Fruit fly (Drosophila melanogaster): ENCODE results near the gene ush.
A peak's percentile ranks its signal among the peaks of the same experiment; 100 is the strongest.

Gene ush

DNA sequence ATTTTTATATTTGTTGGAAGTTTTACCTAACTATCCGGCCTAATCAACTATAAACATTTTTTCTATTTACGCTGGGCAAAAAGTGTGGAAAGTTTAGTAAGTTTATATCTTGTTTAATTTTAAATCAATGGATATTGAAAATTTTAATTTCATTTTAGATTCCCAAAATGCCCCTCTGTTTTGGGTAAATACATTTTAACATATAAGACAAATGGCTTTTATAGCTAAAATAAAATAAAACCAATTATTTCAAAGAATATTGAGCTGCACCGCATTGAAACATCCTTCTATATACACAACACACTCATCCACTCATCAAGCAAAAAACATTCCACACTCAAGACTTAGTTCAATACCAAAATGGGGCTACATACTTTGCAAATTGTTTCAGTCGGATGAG, at the start of gene ush:
ush (plus strand) TSS at position 301 of the 400 bp plus-strand sequence.
- TF ChIP-seq usp (GFP tag; optimal IDR thresholded peaks at IDR 0.05) (no peak), CG8478 (optimal IDR thresholded peaks at IDR 0.05) (no peak), psq (optimal IDR thresholded peaks at IDR 0.05) (no peak), EcR (GFP tag; optimal IDR thresholded peaks at IDR 0.05) (no peak), Dll (optimal IDR thresholded peaks at IDR 0.05) (no peak), pan (optimal IDR thresholded peaks at IDR 0.05) (no peak)

DNA sequence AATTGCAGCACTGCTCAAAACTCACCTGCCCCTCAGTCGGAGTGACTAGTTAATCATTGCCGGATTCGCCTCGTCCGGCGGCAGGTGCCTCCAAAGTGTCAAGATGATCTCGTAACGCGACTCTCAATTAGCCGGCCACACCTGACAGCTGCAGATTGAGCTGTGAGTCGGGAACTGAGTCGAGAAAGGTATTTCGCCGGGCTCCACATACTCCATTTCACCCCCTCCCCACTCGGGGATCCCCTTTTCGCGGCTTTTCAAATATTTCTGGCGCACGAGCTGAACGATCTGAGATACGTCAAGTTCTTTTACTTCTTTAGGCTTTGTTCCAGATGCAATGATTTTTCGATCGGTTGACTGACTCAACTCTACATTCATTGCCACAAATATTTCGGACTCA, 49.6 kb upstream of the ush start:
- TF ChIP-seq EcR (GFP tag; optimal IDR thresholded peaks at IDR 0.05) = no peak
- TF ChIP-seq usp (GFP tag; optimal IDR thresholded peaks at IDR 0.05) = no peak
- no peak for TF ChIP-seq CG8478 (optimal IDR thresholded peaks at IDR 0.05)
- TF ChIP-seq Dll (optimal IDR thresholded peaks at IDR 0.05) = no peak
- no peak for TF ChIP-seq pan (optimal IDR thresholded peaks at IDR 0.05)
- no peak for TF ChIP-seq psq (optimal IDR thresholded peaks at IDR 0.05)

DNA sequence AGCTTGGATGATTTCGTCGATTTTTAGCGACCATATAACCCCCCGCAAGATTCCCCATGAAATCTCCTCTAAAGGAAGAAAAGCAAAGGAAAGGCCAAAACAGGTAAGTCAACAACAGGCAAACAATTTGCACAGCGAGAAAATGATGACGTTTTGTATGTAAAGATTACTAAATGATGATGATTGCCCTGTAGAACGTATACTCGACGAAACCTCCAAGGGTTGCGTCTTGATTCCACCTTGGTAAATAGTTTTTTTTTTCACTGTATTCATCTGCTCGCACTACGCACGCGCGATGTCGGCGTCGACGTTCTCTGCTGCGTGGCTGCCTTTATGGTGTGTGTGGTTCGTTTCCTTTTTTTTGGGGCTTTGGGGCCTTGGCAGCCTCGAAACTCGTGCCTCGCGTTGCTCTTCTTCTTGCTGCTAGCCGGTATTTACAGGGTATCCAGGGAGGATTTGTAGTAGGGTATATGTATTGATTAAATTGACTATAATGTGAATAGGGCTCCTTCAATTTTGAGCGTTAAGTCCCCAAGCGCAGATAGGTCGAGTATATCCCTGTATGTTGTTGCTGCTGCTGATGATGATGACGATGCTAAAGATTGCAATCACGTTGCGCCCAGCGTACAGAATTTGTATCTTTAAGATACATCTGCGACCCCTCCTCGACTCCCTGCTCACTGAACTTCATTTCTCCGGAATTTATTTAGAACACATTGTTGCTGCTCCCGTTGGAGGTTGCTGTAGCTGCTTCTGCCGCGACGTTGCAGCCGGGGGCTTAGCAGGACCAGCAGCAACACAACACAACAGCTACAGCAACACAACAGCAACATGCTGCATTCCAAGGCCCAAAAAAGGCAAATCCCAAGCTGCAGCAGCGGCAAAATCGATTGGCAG, 48.4 kb upstream of the ush start:
- TF ChIP-seq pan (optimal IDR thresholded peaks at IDR 0.05) (peak; percentile 40), EcR (GFP tag; optimal IDR thresholded peaks at IDR 0.05) (no peak)

DNA sequence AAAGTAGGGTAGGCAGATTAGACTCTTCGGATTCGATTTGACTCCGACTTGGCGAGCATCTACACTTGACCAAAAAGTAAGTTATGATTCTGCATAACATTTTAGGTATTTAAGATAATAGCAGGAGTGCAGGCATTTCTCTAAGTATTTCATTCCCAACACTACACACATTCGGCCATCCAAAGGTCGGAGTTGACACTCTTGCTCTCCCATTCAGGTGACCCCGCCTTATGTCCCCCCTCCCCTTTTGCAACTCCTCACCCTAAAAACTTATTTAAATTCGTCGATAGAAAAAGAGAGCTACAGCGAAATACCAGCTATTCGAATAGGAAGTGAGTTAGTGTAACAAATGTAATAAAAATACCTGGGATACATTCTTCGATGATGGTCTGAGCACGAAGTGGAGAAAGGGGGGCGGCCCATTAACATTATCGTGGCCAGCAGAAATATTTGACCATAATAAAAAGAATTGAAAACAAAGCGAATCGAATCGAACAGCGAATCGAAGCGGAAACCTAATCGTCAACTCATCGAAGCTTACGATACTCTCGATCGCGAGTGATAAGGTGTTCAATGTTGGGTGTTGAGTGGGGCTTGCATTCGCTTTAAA, 47.5 kb upstream of the ush start:
- TF ChIP-seq pan (optimal IDR thresholded peaks at IDR 0.05) (no peak), Dll (optimal IDR thresholded peaks at IDR 0.05) (no peak), EcR (GFP tag; optimal IDR thresholded peaks at IDR 0.05) (no peak), CG8478 (optimal IDR thresholded peaks at IDR 0.05) (no peak), usp (GFP tag; optimal IDR thresholded peaks at IDR 0.05) (no peak), psq (optimal IDR thresholded peaks at IDR 0.05) (no peak)

DNA sequence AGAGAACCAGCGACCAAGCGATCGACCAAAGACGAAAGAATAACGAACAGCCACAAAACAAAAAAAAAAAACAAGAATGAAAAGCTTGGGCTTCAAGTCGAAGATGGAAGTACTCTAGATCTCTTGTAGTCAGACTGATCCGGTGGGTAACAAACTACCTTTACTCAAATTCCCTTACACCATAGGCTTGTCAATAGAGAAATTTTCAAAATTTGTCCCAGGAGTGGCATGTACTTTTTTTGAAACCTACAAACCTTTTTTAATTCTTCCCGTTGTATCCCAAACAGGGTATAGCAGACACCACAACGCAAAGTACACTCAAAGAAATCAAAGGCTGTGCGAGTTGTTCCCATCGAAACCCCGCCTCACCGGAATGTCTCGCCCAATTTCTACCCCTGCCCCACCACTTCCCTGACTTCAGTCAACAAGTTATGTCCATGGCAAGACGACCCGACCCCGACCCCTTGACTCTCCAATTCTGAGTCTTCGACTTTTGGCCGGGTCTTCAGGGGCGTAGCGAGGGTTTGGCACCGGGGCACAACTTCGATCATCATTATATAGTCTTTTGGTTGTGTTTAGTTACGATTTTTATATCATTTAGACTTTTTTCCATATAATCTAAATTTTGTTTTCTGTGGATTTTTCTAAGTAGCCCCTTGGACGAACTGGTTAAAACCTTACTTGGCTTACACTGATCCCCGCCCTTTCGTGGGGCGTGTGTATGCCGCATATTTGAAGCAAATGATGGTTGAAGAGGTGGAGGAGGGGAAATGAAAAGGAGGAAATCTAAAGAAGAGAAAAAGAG, 46.1 kb upstream of the ush start:
- TF ChIP-seq pan (optimal IDR thresholded peaks at IDR 0.05) = peak; percentile 68
- no peak for TF ChIP-seq psq (optimal IDR thresholded peaks at IDR 0.05)
- TF ChIP-seq Dll (optimal IDR thresholded peaks at IDR 0.05) = no peak

DNA sequence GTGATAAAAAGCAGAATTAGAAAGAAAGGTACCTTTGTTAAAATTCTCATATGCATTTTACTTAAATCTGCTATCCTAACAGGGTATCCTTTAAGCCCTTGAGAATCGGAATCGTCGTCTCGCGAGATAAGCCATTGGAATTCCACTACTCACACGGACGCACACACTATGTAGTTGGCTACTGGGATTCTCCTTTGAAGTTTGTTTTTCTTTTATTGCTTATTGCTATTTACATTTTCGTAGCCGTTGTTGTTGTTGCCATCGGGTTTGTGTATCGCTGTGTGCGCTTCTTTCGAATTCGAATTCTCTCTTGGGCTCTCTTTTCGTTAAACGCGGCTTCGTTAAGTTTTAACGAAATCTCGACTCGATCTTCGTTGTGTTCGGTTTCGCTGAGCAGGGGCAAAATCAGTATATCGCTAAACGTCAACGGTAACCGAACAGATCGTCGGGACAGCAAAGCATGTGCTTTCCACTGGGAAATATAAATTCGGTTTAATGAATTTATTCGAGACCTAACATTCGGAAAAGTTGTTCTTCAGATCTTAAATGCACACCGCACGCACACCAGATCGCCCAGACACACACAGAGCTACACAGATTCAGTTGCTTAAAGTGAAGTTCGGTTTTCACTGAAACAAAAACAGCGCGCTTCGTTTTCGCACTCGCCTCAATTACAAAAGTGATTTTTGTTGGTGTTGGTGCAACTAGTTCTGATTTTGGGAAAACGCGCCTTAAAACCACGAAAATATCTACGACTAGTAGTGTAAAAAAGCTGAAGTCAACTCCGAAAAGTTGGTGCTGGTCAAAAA, 45.0 kb upstream of the ush start, which contains the start of gene ex:
ex (plus strand) TSS at position 408 of the 809 bp plus-strand sequence.
- TF ChIP-seq Dll (optimal IDR thresholded peaks at IDR 0.05) (no peak), pan (optimal IDR thresholded peaks at IDR 0.05) (no peak), EcR (GFP tag; optimal IDR thresholded peaks at IDR 0.05) (no peak), usp (GFP tag; optimal IDR thresholded peaks at IDR 0.05) (no peak), CG8478 (optimal IDR thresholded peaks at IDR 0.05) (no peak), psq (optimal IDR thresholded peaks at IDR 0.05) (no peak)

DNA sequence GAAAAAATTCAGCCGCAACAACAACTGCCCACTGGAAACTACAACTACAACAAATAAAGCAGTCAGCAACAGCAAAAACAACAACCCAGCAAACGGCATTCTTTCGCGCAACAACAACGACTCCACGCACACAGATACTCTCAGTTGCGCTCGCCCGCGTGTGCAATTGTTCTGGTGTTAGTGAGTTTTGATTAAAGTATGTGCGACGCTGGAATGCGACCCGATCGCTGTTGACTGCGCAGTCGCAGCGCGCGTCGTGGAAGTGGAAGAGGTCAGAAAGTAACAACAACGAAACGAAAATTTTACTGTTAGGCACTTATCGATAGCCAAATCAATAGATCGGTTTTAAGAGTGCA, 44.4 kb upstream of the ush start:
- no peak for TF ChIP-seq EcR (GFP tag; optimal IDR thresholded peaks at IDR 0.05)
- no peak for TF ChIP-seq pan (optimal IDR thresholded peaks at IDR 0.05)
- TF ChIP-seq Dll (optimal IDR thresholded peaks at IDR 0.05) = no peak
- TF ChIP-seq psq (optimal IDR thresholded peaks at IDR 0.05) = no peak
- no peak for TF ChIP-seq CG8478 (optimal IDR thresholded peaks at IDR 0.05)
- TF ChIP-seq usp (GFP tag; optimal IDR thresholded peaks at IDR 0.05) = no peak

DNA sequence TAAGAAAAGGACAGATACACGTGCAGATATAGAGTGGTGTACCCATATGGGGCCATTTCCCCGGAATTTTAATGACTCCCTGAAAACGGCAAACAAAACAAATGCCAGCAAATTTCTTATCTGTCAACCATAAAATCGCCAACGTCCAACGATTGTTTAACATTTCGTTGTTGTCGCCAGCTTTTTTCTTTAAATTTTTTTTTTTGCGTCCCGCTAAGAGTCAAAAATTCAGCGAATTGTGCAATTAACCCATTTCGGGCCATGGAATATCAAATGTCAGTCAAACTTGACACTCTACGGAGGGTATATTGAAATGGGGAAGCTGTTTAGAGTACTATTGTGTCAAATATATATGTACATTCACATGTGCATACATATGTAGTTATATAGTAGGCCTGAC, 43.9 kb upstream of the ush start:
- TF ChIP-seq CG8478 (optimal IDR thresholded peaks at IDR 0.05) (no peak), usp (GFP tag; optimal IDR thresholded peaks at IDR 0.05) (no peak), EcR (GFP tag; optimal IDR thresholded peaks at IDR 0.05) (no peak), psq (optimal IDR thresholded peaks at IDR 0.05) (no peak), pan (optimal IDR thresholded peaks at IDR 0.05) (no peak), Dll (optimal IDR thresholded peaks at IDR 0.05) (no peak)

DNA sequence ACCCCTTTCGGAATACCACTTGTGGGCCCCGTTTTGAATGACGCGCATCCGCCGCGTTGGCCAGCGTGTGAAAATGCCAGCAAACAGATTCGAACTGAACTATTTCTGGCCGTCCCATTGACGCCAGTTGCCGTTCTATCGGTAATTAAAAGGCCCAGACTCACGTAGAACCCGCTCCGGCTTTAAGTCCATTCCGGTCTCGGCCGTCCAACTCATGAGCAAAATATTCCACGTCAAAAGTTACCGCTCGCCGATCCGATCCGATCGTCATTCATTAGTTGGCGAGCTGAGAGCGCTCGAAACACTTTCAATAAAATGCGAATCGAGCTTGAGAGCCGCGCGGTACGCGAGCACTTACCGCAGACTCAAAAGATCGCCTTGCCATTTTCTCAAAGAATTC, 41.6 kb upstream of the ush start:
- TF ChIP-seq psq (optimal IDR thresholded peaks at IDR 0.05) = no peak
- TF ChIP-seq EcR (GFP tag; optimal IDR thresholded peaks at IDR 0.05) = no peak
- TF ChIP-seq pan (optimal IDR thresholded peaks at IDR 0.05) = no peak
- no peak for TF ChIP-seq usp (GFP tag; optimal IDR thresholded peaks at IDR 0.05)
- TF ChIP-seq Dll (optimal IDR thresholded peaks at IDR 0.05) = no peak
- no peak for TF ChIP-seq CG8478 (optimal IDR thresholded peaks at IDR 0.05)

DNA sequence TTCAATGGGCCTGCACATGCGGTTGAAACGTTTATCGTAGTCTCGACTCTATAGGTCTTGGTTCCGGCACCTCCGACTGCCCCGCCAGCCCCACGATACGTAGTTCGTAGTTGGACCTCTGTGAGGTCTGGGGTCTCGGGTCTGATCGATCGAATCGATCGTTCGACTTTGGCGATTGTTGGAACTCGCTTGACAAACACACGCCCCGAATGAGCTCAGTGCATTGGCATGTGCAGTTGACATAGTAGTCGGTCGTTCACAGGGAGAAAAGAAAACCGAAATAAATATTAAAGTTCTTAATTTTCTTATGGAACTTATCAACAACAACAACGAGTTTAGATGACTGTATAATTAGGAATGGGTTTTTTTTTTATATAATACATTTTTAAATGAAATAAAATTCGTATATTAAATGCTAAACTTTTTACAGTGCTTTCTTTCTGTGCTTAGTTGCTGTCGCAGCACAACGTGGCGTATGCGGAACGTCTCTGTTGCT, 40.7 kb upstream of the ush start:
- TF ChIP-seq usp (GFP tag; optimal IDR thresholded peaks at IDR 0.05) (no peak), Dll (optimal IDR thresholded peaks at IDR 0.05) (no peak), pan (optimal IDR thresholded peaks at IDR 0.05) (no peak), CG8478 (optimal IDR thresholded peaks at IDR 0.05) (no peak), psq (optimal IDR thresholded peaks at IDR 0.05) (no peak), EcR (GFP tag; optimal IDR thresholded peaks at IDR 0.05) (no peak)

DNA sequence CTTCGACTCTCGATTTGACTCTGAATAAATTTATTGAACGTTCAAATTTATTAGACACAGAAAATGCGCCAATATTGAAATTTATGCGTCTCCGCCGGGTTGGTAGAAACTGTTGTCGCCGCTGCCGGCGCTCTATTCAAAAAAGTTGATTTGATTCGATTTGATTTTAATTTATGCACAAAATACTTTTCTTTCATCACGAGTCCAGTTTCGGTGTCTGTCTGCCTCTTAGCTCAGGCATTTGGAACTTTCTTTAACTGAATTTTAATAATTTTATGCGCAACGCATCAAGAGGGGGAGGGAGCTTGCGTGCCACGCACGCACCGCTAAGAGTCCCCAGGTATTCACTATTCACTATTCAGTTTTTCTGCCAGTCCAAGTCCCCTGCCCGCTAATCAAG, 38.5 kb upstream of the ush start:
- TF ChIP-seq psq (optimal IDR thresholded peaks at IDR 0.05) = no peak
- TF ChIP-seq EcR (GFP tag; optimal IDR thresholded peaks at IDR 0.05) = no peak
- no peak for TF ChIP-seq pan (optimal IDR thresholded peaks at IDR 0.05)
- no peak for TF ChIP-seq usp (GFP tag; optimal IDR thresholded peaks at IDR 0.05)
- no peak for TF ChIP-seq Dll (optimal IDR thresholded peaks at IDR 0.05)
- no peak for TF ChIP-seq CG8478 (optimal IDR thresholded peaks at IDR 0.05)
